Fruit fly (Drosophila melanogaster) whole organism: Measurements from ENCODE around the gene pasi2.

Source experiments
- CG8478 ChIP-seq: fragments of >200 bp; optimal IDR thresholded peaks from 2 replicates; lab custom pipeline; 2018; ENCODE audit warnings: inconsistent platforms
- Dll ChIP-seq: fragments of >200 bp; optimal IDR thresholded peaks from 2 replicates; lab custom pipeline; 2017
- EcR ChIP-seq, 2 experiments: fragments of >200 bp; optimal IDR thresholded peaks; 2 replicates each; lab custom pipeline; 2017; ENCODE audit warnings: missing biosample characterization in 2 of 2, missing genetic modification characterization in 2 of 2, missing genetic modification reagents in 2 of 2
- pan ChIP-seq: fragments of >200 bp; optimal IDR thresholded peaks from 2 replicates; lab custom pipeline; 2017
- psq ChIP-seq: fragments of >200 bp; optimal IDR thresholded peaks from 2 replicates; lab custom pipeline; 2017
- usp ChIP-seq: fragments of >200 bp; optimal IDR thresholded peaks from 2 replicates; lab custom pipeline; 2017; ENCODE audit warnings: missing biosample characterization, missing genetic modification characterization, mixed read lengths

pasi2 gene

dm6 chr3R:9334592-9335518 is at the start of gene pasi2, which contains the start of gene Aduk:
Gene pasi2 (plus strand): TSS chr3R:9335170.
Gene Aduk (minus strand): TSS chr3R:9334714.
- TF ChIP-seq EcR (GFP tag; optimal IDR thresholded peaks at IDR 0.05; lab: Kevin White, UChicago), result no peak
- TF ChIP-seq CG8478 (lab: Kevin White, UChicago), result no peak
- TF ChIP-seq pan, result no peak
- TF ChIP-seq usp, result no peak
- no peak for TF ChIP-seq psq
- no peak for TF ChIP-seq Dll (lab: Kevin White, UChicago)

dm6 chr3R:9287710-9288109 is 47.3 kb upstream of the pasi2 start:
- TF ChIP-seq EcR (GFP tag; optimal IDR thresholded peaks at IDR 0.05; lab: Kevin White, UChicago) (no peak), CG8478 (lab: Kevin White, UChicago) (no peak), pan (no peak), usp (no peak), Dll (lab: Kevin White, UChicago) (no peak), psq (no peak)

dm6 chr3R:9297163-9297562 is 37.8 kb upstream of the pasi2 start:
- TF ChIP-seq Dll (lab: Kevin White, UChicago) (no peak), EcR (GFP tag; optimal IDR thresholded peaks at IDR 0.05; lab: Kevin White, UChicago) (no peak), psq (no peak), CG8478 (lab: Kevin White, UChicago) (no peak), pan (no peak), usp (no peak)

- TF ChIP-seq usp (no peak), EcR (GFP tag; optimal IDR thresholded peaks at IDR 0.05; lab: Kevin White, UChicago) (no peak), CG8478 (lab: Kevin White, UChicago) (no peak), pan (no peak), Dll (lab: Kevin White, UChicago) (no peak), psq (no peak)
Observed at dm6 chr3R:9321470-9321869, 13.5 kb upstream of the pasi2 start, which contains the start of gene HP1e. Gene HP1e (plus strand): TSS chr3R:9321770.

dm6 chr3R:9328411-9328810 is 6.6 kb upstream of the pasi2 start, which contains the start of gene CG8861:
Gene CG8861 (minus strand): TSS chr3R:9328511.
- TF ChIP-seq psq (no peak), EcR (GFP tag; optimal IDR thresholded peaks at IDR 0.05; lab: Kevin White, UChicago) (no peak), pan (no peak), CG8478 (lab: Kevin White, UChicago) (no peak), Dll (lab: Kevin White, UChicago) (no peak), usp (no peak)

- TF ChIP-seq EcR (GFP tag; optimal IDR thresholded peaks at IDR 0.05; lab: Kevin White, UChicago) (no peak), Dll (lab: Kevin White, UChicago) (no peak), pan (no peak), usp (no peak), psq (no peak), CG8478 (lab: Kevin White, UChicago) (no peak)
Observed at dm6 chr3R:9328812-9329211, 6.2 kb upstream of the pasi2 start.

- no peak for TF ChIP-seq psq
- TF ChIP-seq usp, result no peak
- TF ChIP-seq CG8478 (lab: Kevin White, UChicago), result no peak
- TF ChIP-seq Dll (lab: Kevin White, UChicago), result no peak
- no peak for TF ChIP-seq pan
- no peak for TF ChIP-seq EcR (GFP tag; optimal IDR thresholded peaks at IDR 0.05; lab: Kevin White, UChicago)
Observed at dm6 chr3R:9330231-9330630, 4.7 kb upstream of the pasi2 start, which contains the start of gene CG12951. Gene CG12951 (minus strand): TSS chr3R:9330331.

dm6 chr3R:9331861-9332260 is 3.1 kb upstream of the pasi2 start, which contains the start of gene CG16749:
Gene CG16749 (minus strand): TSS chr3R:9331885.
- no peak for TF ChIP-seq psq
- TF ChIP-seq usp, result no peak
- no peak for TF ChIP-seq pan
- no peak for TF ChIP-seq CG8478 (lab: Kevin White, UChicago)
- no peak for TF ChIP-seq EcR (GFP tag; optimal IDR thresholded peaks at IDR 0.05; lab: Kevin White, UChicago)
- no peak for TF ChIP-seq Dll (lab: Kevin White, UChicago)

- TF ChIP-seq Dll (lab: Kevin White, UChicago) (no peak), CG8478 (lab: Kevin White, UChicago) (no peak), pan (no peak), psq (no peak), usp (no peak), EcR (GFP tag; optimal IDR thresholded peaks at IDR 0.05; lab: Kevin White, UChicago) (no peak)
Observed at dm6 chr3R:9337402-9338254, 2.7 kb downstream of the pasi2 start.

dm6 chr3R:9338771-9339170 is 3.8 kb downstream of the pasi2 start:
- TF ChIP-seq usp (no peak), EcR (GFP tag; optimal IDR thresholded peaks at IDR 0.05; lab: Kevin White, UChicago) (peak in 1 of 2 experiments; percentile 87)

dm6 chr3R:9339176-9340075 is 4.5 kb downstream of the pasi2 start:
- TF ChIP-seq Dll (lab: Kevin White, UChicago) (no peak), CG8478 (lab: Kevin White, UChicago) (no peak), usp (no peak), EcR (GFP tag; optimal IDR thresholded peaks at IDR 0.05; lab: Kevin White, UChicago) (peak in 1 of 2 experiments; percentile 14), pan (no peak), psq (no peak)
